Fruit fly (Drosophila melanogaster) whole organism, embryonic: ENCODE data around the gene Helz.

Source experiments
- BEAF-32 ChIP-seq: fragments of 200-800 bp; sonication (Bioruptor generic); optimal IDR thresholded peaks from 3 replicates; lab custom pipeline; 2017; ENCODE audit warnings: missing biosample characterization, missing genetic modification characterization, mild to moderate bottlenecking, moderate library complexity, missing genetic modification reagents
- Blimp-1 ChIP-seq: fragments of 200-800 bp; sonication (Bioruptor generic); optimal IDR thresholded peaks from 3 replicates; lab custom pipeline; 2018; ENCODE audit warnings: missing biosample characterization, missing genetic modification characterization, mild to moderate bottlenecking, moderate library complexity, missing genetic modification reagents
- CG11093 ChIP-seq: fragments of 200-800 bp; sonication (Bioruptor generic); IDR thresholded peaks from 3 replicates; pipeline ENCODE4 v1.3.6; 2022; ENCODE audit warnings: missing biosample characterization, missing genetic modification characterization
- CG11247 ChIP-seq: fragments of 200-800 bp; sonication (Bioruptor generic); IDR thresholded peaks from 2 replicates; pipeline ENCODE4 v1.3.6; 2022; ENCODE audit warnings: missing biosample characterization, missing genetic modification characterization
- CG12659 ChIP-seq: fragments of 200-800 bp; sonication (Bioruptor generic); optimal IDR thresholded peaks from 3 replicates; lab custom pipeline; 2017; ENCODE audit warnings: mild to moderate bottlenecking, missing biosample characterization, missing genetic modification reagents, missing genetic modification characterization
- CG13123 ChIP-seq: fragments of 200-800 bp; sonication (Bioruptor generic); optimal IDR thresholded peaks from 2 replicates; lab custom pipeline; 2016; ENCODE audit warnings: missing biosample characterization, missing genetic modification characterization
- CG14710 ChIP-seq: fragments of 200-800 bp; sonication (Bioruptor generic); optimal IDR thresholded peaks from 3 replicates; lab custom pipeline; 2019; ENCODE audit warnings: missing biosample characterization, mild to moderate bottlenecking, missing genetic modification characterization, moderate library complexity
- CG1529 ChIP-seq: fragments of 200-800 bp; sonication (Bioruptor generic); optimal IDR thresholded peaks from 3 replicates; lab custom pipeline; 2018; ENCODE audit warnings: missing biosample characterization, missing genetic modification characterization
- CG16779 ChIP-seq: fragments of 200-800 bp; sonication (Bioruptor generic); IDR thresholded peaks from 2 replicates; pipeline ENCODE4 v1.3.6; 2022; ENCODE audit warnings: missing biosample characterization, missing genetic modification characterization
- CG17328 ChIP-seq: fragments of 200-800 bp; sonication (Bioruptor generic); IDR thresholded peaks from 2 replicates; pipeline ENCODE4 v1.3.6; 2022; ENCODE audit warnings: missing biosample characterization, missing genetic modification characterization
- CG17829 ChIP-seq: fragments of 200-800 bp; optimal IDR thresholded peaks from 2 replicates; lab custom pipeline; 2019; ENCODE audit warnings: missing biosample characterization, mild to moderate bottlenecking, missing genetic modification characterization, moderate library complexity
- CG32532 ChIP-seq: fragments of 200-800 bp; sonication (Bioruptor generic); IDR thresholded peaks from 2 replicates; pipeline ENCODE4 v1.3.6; 2022; ENCODE audit warnings: missing biosample characterization, missing genetic modification characterization
- CG3847 ChIP-seq: fragments of 200-800 bp; sonication (Bioruptor generic); IDR thresholded peaks from 2 replicates; pipeline ENCODE4 v1.3.6; 2022; ENCODE audit warnings: missing biosample characterization, missing genetic modification characterization
- CG4707 ChIP-seq: fragments of 200-800 bp; sonication (Bioruptor generic); optimal IDR thresholded peaks from 2 replicates; lab custom pipeline; 2018; ENCODE audit warnings: missing biosample characterization, mild to moderate bottlenecking, missing genetic modification characterization, moderate library complexity
- CG4854 ChIP-seq: fragments of 200-800 bp; sonication (Bioruptor generic); optimal IDR thresholded peaks from 2 replicates; lab custom pipeline; 2016; ENCODE audit warnings: missing biosample characterization, missing genetic modification characterization, inconsistent platforms
- CG5180 ChIP-seq: fragments of 200-800 bp; sonication (Bioruptor generic); optimal IDR thresholded peaks from 3 replicates; lab custom pipeline; 2017; ENCODE audit warnings: missing biosample characterization, missing genetic modification characterization, mild to moderate bottlenecking, moderate library complexity, missing genetic modification reagents
- CG6272 ChIP-seq: fragments of 200-800 bp; sonication (Bioruptor generic); IDR thresholded peaks from 2 replicates; pipeline ENCODE4 v1.3.6; 2022; ENCODE audit warnings: missing biosample characterization, missing genetic modification characterization
- CG6689 ChIP-seq: fragments of 200-800 bp; sonication (Bioruptor generic); IDR thresholded peaks from 2 replicates; pipeline ENCODE4 v1.3.6; 2022; ENCODE audit warnings: missing biosample characterization, missing genetic modification characterization
- CG8478 ChIP-seq: fragments of >200 bp; optimal IDR thresholded peaks from 2 replicates; lab custom pipeline; 2018
- CG8944 ChIP-seq: fragments of 200-800 bp; sonication (Bioruptor generic); optimal IDR thresholded peaks from 3 replicates; lab custom pipeline; 2016; ENCODE audit warnings: missing biosample characterization, missing genetic modification characterization
- Dbx ChIP-seq: fragments of 200-800 bp; sonication (Bioruptor generic); IDR thresholded peaks from 3 replicates; pipeline ENCODE4 v1.3.6; 2022; ENCODE audit warnings: missing biosample characterization, missing genetic modification characterization
- Dip2 ChIP-seq: fragments of 200-800 bp; sonication (Bioruptor generic); IDR thresholded peaks from 2 replicates; pipeline ENCODE4 v1.3.6; 2022; ENCODE audit warnings: missing biosample characterization, missing genetic modification characterization
- Dip3 ChIP-seq: fragments of 200-800 bp; sonication (Bioruptor generic); optimal IDR thresholded peaks from 3 replicates; lab custom pipeline; 2016; ENCODE audit warnings: missing biosample characterization, missing genetic modification characterization
- GATAe ChIP-seq: fragments of 200-800 bp; sonication (Bioruptor generic); conservative IDR thresholded peaks from 2 replicates; pipeline ENCODE4 v1.3.6; 2022; ENCODE audit warnings: missing biosample characterization, missing genetic modification characterization
- Hey ChIP-seq: fragments of 200-800 bp; sonication (Bioruptor generic); optimal IDR thresholded peaks from 3 replicates; lab custom pipeline; 2018; ENCODE audit warnings: missing biosample characterization, mild to moderate bottlenecking, missing genetic modification characterization
- Mrtf ChIP-seq: fragments of 200-800 bp; sonication (Bioruptor generic); IDR thresholded peaks from 3 replicates; pipeline ENCODE4 v1.3.6; 2022; ENCODE audit warnings: missing biosample characterization, missing genetic modification characterization
- NfI ChIP-seq: fragments of 200-800 bp; sonication (Bioruptor generic); optimal IDR thresholded peaks from 3 replicates; lab custom pipeline; 2018; ENCODE audit warnings: missing biosample characterization, mild to moderate bottlenecking, missing genetic modification characterization, moderate library complexity
- Ravus ChIP-seq: fragments of 200-800 bp; sonication (Bioruptor generic); IDR thresholded peaks from 2 replicates; pipeline ENCODE4 v1.3.6; 2022; ENCODE audit warnings: missing biosample characterization, missing genetic modification characterization
- Rfx ChIP-seq: fragments of 200-800 bp; sonication (Bioruptor generic); IDR thresholded peaks from 2 replicates; pipeline ENCODE4 v1.3.6; 2022; ENCODE audit warnings: missing biosample characterization, missing genetic modification characterization
- Sry-δ ChIP-seq: fragments of 200-800 bp; sonication (Bioruptor generic); optimal IDR thresholded peaks from 2 replicates; lab custom pipeline; 2016; ENCODE audit warnings: missing biosample characterization, missing genetic modification characterization
- Tbp ChIP-seq: fragments of >200 bp; optimal IDR thresholded peaks from 2 replicates; lab custom pipeline; 2018; ENCODE audit warnings: missing biosample characterization, missing genetic modification characterization
- Vsx1 ChIP-seq: fragments of 200-800 bp; sonication (Bioruptor generic); optimal IDR thresholded peaks from 2 replicates; lab custom pipeline; 2017; ENCODE audit warnings: missing biosample characterization, mild to moderate bottlenecking, missing genetic modification characterization, missing genetic modification reagents
- ac ChIP-seq: fragments of 200-800 bp; sonication (Bioruptor generic); optimal IDR thresholded peaks from 3 replicates; lab custom pipeline; 2017; ENCODE audit warnings: missing biosample characterization, mild to moderate bottlenecking, missing genetic modification characterization
- ash1 ChIP-seq: fragments of 200-800 bp; sonication (Bioruptor generic); optimal IDR thresholded peaks from 2 replicates; lab custom pipeline; 2018; ENCODE audit warnings: missing biosample characterization, mild to moderate bottlenecking, missing genetic modification characterization
- ewg ChIP-seq: fragments of 200-800 bp; sonication (Bioruptor generic); optimal IDR thresholded peaks from 3 replicates; lab custom pipeline; 2017; ENCODE audit warnings: mild to moderate bottlenecking, missing biosample characterization, missing genetic modification reagents, missing genetic modification characterization
- gsb ChIP-seq: fragments of 200-800 bp; sonication (Bioruptor generic); IDR thresholded peaks from 2 replicates; pipeline ENCODE4 v1.3.6; 2022; ENCODE audit warnings: missing biosample characterization, missing genetic modification characterization
- kay ChIP-seq: fragments of 200-800 bp; sonication (Bioruptor generic); optimal IDR thresholded peaks from 2 replicates; lab custom pipeline; 2016; ENCODE audit warnings: missing biosample characterization, missing genetic modification characterization
- org-1 ChIP-seq: fragments of 200-800 bp; sonication (Bioruptor generic); optimal IDR thresholded peaks from 2 replicates; lab custom pipeline; 2017; ENCODE audit warnings: missing biosample characterization, missing genetic modification characterization
- pan ChIP-seq, 4 experiments: fragments of >200 bp in 3 of 4; fragments of 200-800 bp in 1 of 4; sonication (Bioruptor generic) in 1 of 4; optimal IDR thresholded peaks in 3 of 4; IDR thresholded peaks in 1 of 4; 2 replicates each; pipeline versions ENCODE4 v1.3.6 to Lab custom; 2017 to 2022; ENCODE audit warnings: missing biosample characterization in 2 of 4, missing genetic modification characterization in 2 of 4, mixed read lengths in 1 of 4
- pho ChIP-seq: fragments of 200-800 bp; sonication (Bioruptor generic); optimal IDR thresholded peaks from 2 replicates; lab custom pipeline; 2016; ENCODE audit warnings: missing biosample characterization, missing genetic modification characterization
- ranshi ChIP-seq: fragments of 200-800 bp; sonication (Bioruptor generic); IDR thresholded peaks from 2 replicates; pipeline ENCODE4 v1.3.6; 2022; ENCODE audit warnings: missing biosample characterization, missing genetic modification characterization
- schlank ChIP-seq: fragments of 200-800 bp; sonication (Bioruptor generic); optimal IDR thresholded peaks from 2 replicates; lab custom pipeline; 2018; ENCODE audit warnings: missing biosample characterization, mild to moderate bottlenecking, missing genetic modification characterization
- shn ChIP-seq: fragments of 200-800 bp; sonication (Bioruptor generic); optimal IDR thresholded peaks from 3 replicates; lab custom pipeline; 2016; ENCODE audit warnings: missing biosample characterization, missing genetic modification characterization
- sim ChIP-seq: fragments of 200-800 bp; sonication (Bioruptor generic); IDR thresholded peaks from 2 replicates; pipeline ENCODE4 v1.3.6; 2022; ENCODE audit warnings: missing biosample characterization, missing genetic modification characterization
- sr ChIP-seq: fragments of 200-800 bp; sonication (Bioruptor generic); IDR thresholded peaks from 3 replicates; pipeline ENCODE4 v1.3.6; 2022; ENCODE audit warnings: missing biosample characterization, missing genetic modification characterization
- tgo ChIP-seq: fragments of 200-800 bp; sonication (Bioruptor generic); IDR thresholded peaks from 3 replicates; pipeline ENCODE4 v1.3.6; 2022; ENCODE audit warnings: missing biosample characterization, missing genetic modification characterization
- tin ChIP-seq: fragments of 200-800 bp; sonication (Bioruptor generic); optimal IDR thresholded peaks from 3 replicates; lab custom pipeline; 2016; ENCODE audit warnings: missing biosample characterization, missing genetic modification characterization
- wdn ChIP-seq: fragments of 200-800 bp; sonication (Bioruptor generic); IDR thresholded peaks from 2 replicates; pipeline ENCODE4 v1.3.6; 2022; ENCODE audit warnings: missing biosample characterization, missing genetic modification characterization
- z ChIP-seq: fragments of 200-800 bp; sonication (Bioruptor generic); IDR thresholded peaks from 3 replicates; pipeline ENCODE4 v1.3.6; 2022; ENCODE audit warnings: missing biosample characterization, missing genetic modification characterization

The Helz gene

dm6 chr3L:14757464-14758384 lies 32.0 kb upstream of the Helz start, which contains the start of gene CG42507 (continued):
- TF ChIP-seq CG17328 (GFP tag; lab: Robert Waterston, UW) (no peak), CG4854 (GFP tag; lab: Kevin White, UChicago) (no peak), Hey (peak; percentile 54), Dbx (peak; percentile 67; the same call in 2 of the 3 replicates), CG32532 (peak; percentile 45; the same call in 1 of the 2 replicates), BEAF-32 (peak; percentile 25), CG8944 (no peak), schlank (peak; percentile 61), CG13123 (no peak), NfI (GFP tag; lab: Kevin White, UChicago) (peak; percentile 48), sr (GFP tag; lab: Robert Waterston, UW) (peak; percentile 9; the same call in 1 of the 3 replicates), Mrtf (no peak), gsb (GFP tag; lab: Robert Waterston, UW) (no peak), kay (GFP tag; lab: Kevin White, UChicago) (no peak), CG11093 (no peak; the same call in 2 of the 3 replicates), Blimp-1 (peak; percentile 13), z (peak; percentile 86), org-1 (GFP tag; lab: Kevin White, UChicago) (no peak), CG16779 (no peak), CG17829 (peak; percentile 25), GATAe (GFP tag; lab: Robert Waterston, UW) (no peak), CG4707 (GFP tag; lab: Kevin White, UChicago) (peak; percentile 46), Sry-δ (no peak), ewg (GFP tag; lab: Kevin White, UChicago) (peak; percentile 24), ac (peak; percentile 66), Dip3 (GFP tag; lab: Kevin White, UChicago) (peak; percentile 3), shn (no peak), wdn (GFP tag; lab: Robert Waterston, UW) (peak; percentile 85; the same call in 1 of the 2 replicates), tgo (no peak), CG3847 (0 out of 2 replicates have a peak, but pooled peaks have one; percentile 17), CG6689 (GFP tag; lab: Robert Waterston, UW) (peak; percentile 59), Tbp (no peak), CG1529 (peak; percentile 25), ash1 (GFP tag; lab: Kevin White, UChicago) (peak; percentile 34), CG5180 (GFP tag; lab: Kevin White, UChicago) (peak; percentile 6), Rfx (GFP tag; lab: Robert Waterston, UW) (peak; percentile 64), ranshi (GFP tag; lab: Robert Waterston, UW) (peak; percentile 19; the same call in 1 of the 2 replicates), Vsx1 (GFP tag; lab: Kevin White, UChicago) (no peak), CG11247 (GFP tag; lab: Robert Waterston, UW) (0 out of 2 replicates have a peak, but pooled peaks have one; percentile 25), pan (optimal IDR thresholded peaks at IDR 0.05; lab: Kevin White, UChicago) (no peak), pan (GFP tag; optimal IDR thresholded peaks at IDR 0.05 in 1 of 2, IDR thresholded peaks at IDR 0.05 in 1 of 2) (peak in 1 of 2 experiments; percentile 41), CG12659 (GFP tag; lab: Kevin White, UChicago) (peak; percentile 32), CG6272 (GFP tag; lab: Robert Waterston, UW) (no peak), CG14710 (tag; lab: Kevin White, UChicago) (peak; percentile 11), tin (no peak), sim (no peak), Dip2 (GFP tag; lab: Robert Waterston, UW) (no peak), pho (GFP tag; lab: Kevin White, UChicago) (peak; percentile 2), Ravus (no peak), CG8478 (lab: Kevin White, UChicago) (no peak)
